Fruit fly (Drosophila melanogaster): ENCODE data around the gene CG44085.
A peak's percentile ranks its signal among the peaks of the same experiment; 100 is the strongest.

- peak; percentile 63 for TF ChIP-seq vvl (GFP tag; IDR thresholded peaks at IDR 0.05)
- TF ChIP-seq Oaz (GFP tag; IDR thresholded peaks at IDR 0.05) = no peak
- TF ChIP-seq esg (GFP tag; conservative IDR thresholded peaks at IDR 0.05) = no peak
- peak; percentile 84 to 96 for TF ChIP-seq insv (GFP tag; optimal IDR thresholded peaks at IDR 0.05)
- TF ChIP-seq shn (GFP tag; optimal IDR thresholded peaks at IDR 0.05) = no peak
- no peak for TF ChIP-seq CG16779 (GFP tag; IDR thresholded peaks at IDR 0.05)
- no peak for TF ChIP-seq CG11696 (GFP tag; IDR thresholded peaks at IDR 0.05)
- no peak for TF ChIP-seq BtbVII (GFP tag; optimal IDR thresholded peaks at IDR 0.05)
Observed at dm6 chr2L:13219281-13220092, 41.3 kb upstream of the CG44085 start, which contains the start of the genes CG9426 and mRF1.

Measured in whole organism, embryonic.